Fruit fly (Drosophila melanogaster): ENCODE measurements around the gene CG7992.

DNA sequence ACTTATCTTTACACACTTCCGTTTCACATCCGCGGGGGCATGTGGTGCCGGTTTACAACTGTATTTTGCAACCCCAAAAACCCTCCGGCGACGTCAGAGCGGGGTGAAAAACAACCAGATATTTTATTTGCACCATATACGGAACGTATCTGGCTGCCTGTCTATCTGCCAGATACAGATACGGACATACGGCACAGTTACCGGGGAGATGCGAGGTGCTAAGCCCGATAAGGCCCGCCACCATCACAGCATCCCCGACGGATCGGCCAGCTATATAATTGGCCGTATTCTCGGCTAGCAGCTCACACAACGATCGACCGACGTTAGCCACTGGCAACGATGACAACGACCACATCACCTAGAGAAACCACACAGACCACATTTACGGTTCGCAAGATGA is 34.1 kb downstream of the CG7992 start, which contains the start of gene Mur18B:
- TF ChIP-seq psq (optimal IDR thresholded peaks at IDR 0.05) (no peak), ttk (optimal IDR thresholded peaks at IDR 0.05) (no peak)
